Worm (Caenorhabditis elegans): Measurements from ENCODE around the gene rabx-5.

DNA sequence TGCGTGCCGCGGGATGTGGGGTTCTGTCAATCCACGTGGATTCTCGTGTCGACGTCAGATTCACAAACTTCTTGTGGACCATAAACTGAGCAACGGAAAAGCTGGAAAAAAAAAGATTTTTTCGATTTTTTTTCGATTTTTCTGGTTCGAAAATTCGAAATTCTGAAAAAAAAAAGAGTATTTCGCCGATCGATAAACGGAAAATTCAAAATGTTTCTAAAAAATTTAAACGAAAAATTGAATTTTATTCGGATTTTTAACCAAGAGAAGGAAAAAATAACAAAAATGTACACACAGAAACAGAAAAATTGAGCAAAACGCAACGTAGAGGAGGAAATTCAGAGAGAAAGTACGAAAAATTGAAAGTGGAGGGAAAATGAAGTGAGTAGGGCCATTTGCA lies 8.8 kb upstream of the rabx-5 start, which contains the start of gene Y39A1A.3:
- TF ChIP-seq unc-130 (GFP tag; optimal IDR thresholded peaks at IDR 0.05): no peak
- TF ChIP-seq lir-1 (GFP tag; conservative IDR thresholded peaks at IDR 0.05): no peak
- no peak for TF ChIP-seq fkh-3 (tag; optimal IDR thresholded peaks at IDR 0.05)
- TF ChIP-seq ama-1 (optimal IDR thresholded peaks at IDR 0.05): no peak
- TF ChIP-seq ama-1 (GFP tag; optimal IDR thresholded peaks at IDR 0.05): no peak
- no peak for TF ChIP-seq dox-1 (GFP tag; IDR thresholded peaks at IDR 0.05)
- no peak for TF ChIP-seq lin-35 (GFP tag; optimal IDR thresholded peaks at IDR 0.05)
- no peak for TF ChIP-seq F49E8.2 (tag; optimal IDR thresholded peaks at IDR 0.05; ENCODE audit: insufficient read depth)
- TF ChIP-seq nfya-1 (tag; optimal IDR thresholded peaks at IDR 0.05; ENCODE audit: borderline replicate concordance, insufficient read depth): no peak
- TF ChIP-seq ceh-79 (tag; optimal IDR thresholded peaks at IDR 0.05): no peak
- no peak for TF ChIP-seq ceh-100 (GFP tag; IDR thresholded peaks at IDR 0.05)
- no peak for TF ChIP-seq Y67H2A.10 (GFP tag; conservative IDR thresholded peaks at IDR 0.05)
- TF ChIP-seq ceh-91 (GFP tag; IDR thresholded peaks at IDR 0.05): no peak
